Worm (Caenorhabditis elegans): Measurements from ENCODE around the gene Y54B9A.1.

DNA sequence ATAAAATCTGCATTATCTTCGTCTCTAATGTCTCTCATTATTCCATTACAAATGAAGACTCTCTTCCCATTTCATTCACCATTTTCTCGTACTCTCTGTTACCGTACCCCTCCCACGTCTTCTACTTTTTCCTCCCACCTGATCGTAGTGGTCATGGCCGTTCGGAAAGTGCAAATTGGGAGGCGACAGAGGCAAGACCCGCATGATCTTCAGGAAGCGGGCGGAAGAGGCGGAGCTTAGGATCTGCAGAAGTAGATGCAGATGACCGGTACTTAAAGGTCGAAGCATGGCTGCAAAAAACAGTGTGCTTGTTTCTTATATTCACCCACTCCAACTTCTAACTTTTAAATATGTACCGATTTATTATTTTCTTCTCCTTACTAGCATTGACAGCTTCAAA, 38.5 kb upstream of the Y54B9A.1 start, which contains the start of gene nas-3:
- TF ChIP-seq R02D3.7 (tag; optimal IDR thresholded peaks at IDR 0.05) (no peak), mdl-1 (tag; optimal IDR thresholded peaks at IDR 0.05) (no peak), zag-1 (tag; optimal IDR thresholded peaks at IDR 0.05) (no peak), nhr-76 (tag; optimal IDR thresholded peaks at IDR 0.05) (no peak)

Data from whole organism, L4 larva.